Worm (Caenorhabditis elegans) whole organism, young adult: ENCODE data around the gene enu-3.5.

Source experiments
- B0261.1 ChIP-seq: sonication (generic microtip); optimal IDR thresholded peaks from 2 replicates; lab custom pipeline; 2016; ENCODE audit warnings: mild to moderate bottlenecking, missing genetic modification characterization, moderate library complexity, missing compliant biosample characterization
- C06A6.2 ChIP-seq: fragments of 200-800 bp; sonication (Bioruptor generic); conservative IDR thresholded peaks from 2 replicates; pipeline ENCODE4 v1.3.6; 2022; ENCODE audit warnings: missing genetic modification characterization, missing compliant biosample characterization
- F23B12.7 ChIP-seq: sonication (generic microtip); optimal IDR thresholded peaks from 2 replicates; lab custom pipeline; 2017; ENCODE audit warnings: missing genetic modification characterization, mild to moderate bottlenecking, missing compliant biosample characterization, antibody characterized with exemption, moderate library complexity; ENCODE audit not compliant: insufficient read depth
- F57C9.4 ChIP-seq: sonication (generic microtip); optimal IDR thresholded peaks from 2 replicates; lab custom pipeline; 2017; ENCODE audit warnings: mild to moderate bottlenecking, missing genetic modification characterization, missing compliant biosample characterization
- attf-3 ChIP-seq: fragments of 200-800 bp; sonication (Bioruptor generic); conservative IDR thresholded peaks from 2 replicates; pipeline ENCODE4 v1.3.6; 2022; ENCODE audit warnings: missing genetic modification reagents, missing genetic modification characterization, missing compliant biosample characterization
- attf-5 ChIP-seq: fragments of 200-800 bp; sonication (Bioruptor generic); optimal IDR thresholded peaks from 2 replicates; lab custom pipeline; 2018; ENCODE audit warnings: mild to moderate bottlenecking, missing genetic modification characterization, missing compliant biosample characterization
- efl-1 ChIP-seq: fragments of 150-350 bp; optimal IDR thresholded peaks from 2 replicates; lab custom pipeline; 2014; ENCODE audit warnings: missing biosample characterization, missing genetic modification reagents, missing genetic modification characterization
- egl-44 ChIP-seq: fragments of 200-800 bp; sonication (Bioruptor generic); IDR thresholded peaks from 2 replicates; pipeline ENCODE4 v1.3.6; 2022; ENCODE audit warnings: missing genetic modification reagents, missing genetic modification characterization, missing compliant biosample characterization
- hsf-1 ChIP-seq: fragments of 200-800 bp; sonication (Bioruptor generic); IDR thresholded peaks from 2 replicates; pipeline ENCODE4 v1.3.6; 2022; ENCODE audit warnings: missing genetic modification reagents, missing genetic modification characterization, missing compliant biosample characterization
- let-607 ChIP-seq, 2 experiments: fragments of 200-800 bp in 1 of 2; sonication (Bioruptor generic) in 1 of 2; sonication (generic microtip) in 1 of 2; optimal IDR thresholded peaks; 2 replicates each; lab custom pipeline; 2016 to 2018; ENCODE audit warnings: mild to moderate bottlenecking in 2 of 2, missing compliant biosample characterization in 2 of 2, missing genetic modification characterization in 2 of 2, moderate library complexity in 2 of 2, missing genotype in 1 of 2
- lin-26 ChIP-seq: fragments of 200-800 bp; sonication (Bioruptor generic); IDR thresholded peaks from 2 replicates; pipeline ENCODE4 v1.3.6; 2022; ENCODE audit warnings: missing genetic modification reagents, missing genetic modification characterization, missing compliant biosample characterization
- lin-35 ChIP-seq, 3 experiments: fragments of 150-350 bp in 2 of 3; sonication (generic microtip) in 1 of 3; optimal IDR thresholded peaks; 2 replicates each; lab custom pipeline; 2014 to 2018; ENCODE audit warnings: missing biosample characterization in 3 of 3, missing genetic modification characterization in 3 of 3, missing genetic modification reagents in 3 of 3
- lsl-1 ChIP-seq: fragments of 200-800 bp; sonication (Bioruptor generic); optimal IDR thresholded peaks from 2 replicates; lab custom pipeline; 2018; ENCODE audit warnings: mild to moderate bottlenecking, missing genetic modification characterization, moderate library complexity, missing compliant biosample characterization
- madf-6 ChIP-seq: fragments of 200-800 bp; sonication (Bioruptor generic); IDR thresholded peaks from 2 replicates; pipeline ENCODE4 v1.3.6; 2022; ENCODE audit warnings: missing genetic modification reagents, missing genetic modification characterization, missing compliant biosample characterization
- nhr-120 ChIP-seq: fragments of 200-800 bp; sonication (Bioruptor generic); IDR thresholded peaks from 2 replicates; pipeline ENCODE4 v1.3.6; 2022; ENCODE audit warnings: missing genetic modification characterization, missing compliant biosample characterization
- rcor-1 ChIP-seq: fragments of 200-800 bp; sonication (Bioruptor generic); IDR thresholded peaks from 2 replicates; pipeline ENCODE4 v1.3.6; 2022; ENCODE audit warnings: missing genetic modification reagents, missing genetic modification characterization, missing compliant biosample characterization
- repo-1 ChIP-seq: sonication (generic microtip); optimal IDR thresholded peaks from 2 replicates; lab custom pipeline; 2017; ENCODE audit warnings: mild to moderate bottlenecking, missing genetic modification characterization, missing compliant biosample characterization
- sdz-38 ChIP-seq: sonication (generic microtip); optimal IDR thresholded peaks from 2 replicates; lab custom pipeline; 2016; ENCODE audit warnings: missing genotype, missing genetic modification characterization, missing compliant biosample characterization
- ztf-18 ChIP-seq: sonication (generic microtip); optimal IDR thresholded peaks from 2 replicates; lab custom pipeline; 2016; ENCODE audit warnings: missing genotype, mild to moderate bottlenecking, missing genetic modification characterization, missing compliant biosample characterization
- ztf-6 ChIP-seq: fragments of 200-800 bp; sonication (Bioruptor generic); IDR thresholded peaks from 2 replicates; pipeline ENCODE4 v1.3.6; 2022; ENCODE audit warnings: missing genetic modification reagents, missing genetic modification characterization, missing compliant biosample characterization

enu-3.5 gene

DNA sequence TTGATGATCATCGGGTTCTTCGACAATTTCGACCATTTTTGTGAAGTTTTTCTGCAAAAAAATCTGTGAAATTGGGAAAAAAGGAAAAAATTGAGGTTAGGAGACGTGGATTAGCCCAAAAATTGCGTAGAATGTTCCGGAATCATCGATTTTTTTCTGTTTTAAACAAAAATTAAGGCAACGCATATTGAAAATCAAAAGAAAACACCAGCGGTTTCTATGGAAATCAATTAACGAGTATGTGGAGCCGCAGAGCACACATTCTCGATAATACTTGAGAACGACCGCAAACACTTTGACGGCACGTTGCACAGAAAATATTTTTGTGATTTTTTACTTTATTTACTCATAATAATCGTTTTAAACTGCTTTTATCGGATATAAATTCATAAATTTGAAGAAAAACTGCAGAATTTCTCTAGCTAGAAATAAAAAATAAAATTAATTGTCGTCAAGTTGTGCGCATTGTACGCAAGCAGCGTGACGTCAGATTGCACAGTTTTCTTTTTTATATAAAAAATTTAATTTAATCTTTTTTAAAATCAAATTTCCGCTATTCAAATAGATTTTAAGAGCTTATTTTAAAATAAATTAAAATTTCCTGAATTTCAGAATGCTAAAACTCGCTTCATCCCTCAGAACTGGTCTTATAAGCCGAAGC, 48.1 kb downstream of the enu-3.5 start, which contains the start of the genes npp-25 and mrps-10:
Gene npp-25 (minus strand): TSS at position 51 of the 661 bp plus-strand sequence.
Gene mrps-10 (plus strand): TSS at position 611 of the 661 bp plus-strand sequence.
- peak; percentile 43 for TF ChIP-seq ztf-18 (tag; lab: Kevin White, UChicago)
- TF ChIP-seq let-607 (tag; optimal IDR thresholded peaks at IDR 0.05; lab: Kevin White, UChicago): no peak
- no peak for TF ChIP-seq F23B12.7 (tag; lab: Kevin White, UChicago)
- no peak for TF ChIP-seq nhr-120 (GFP tag; lab: Robert Waterston, UW)
- TF ChIP-seq efl-1 (GFP tag; lab: Kevin White, UChicago): no peak
- no peak for TF ChIP-seq repo-1
- peak in 1 of 3 experiments; percentile 2 for TF ChIP-seq lin-35 (GFP tag; optimal IDR thresholded peaks at IDR 0.05; lab: Kevin White, UChicago)
- TF ChIP-seq B0261.1: no peak
- TF ChIP-seq ztf-6: no peak
- TF ChIP-seq attf-5: peak; percentile 13
- no peak for TF ChIP-seq rcor-1 (GFP tag; lab: Robert Waterston, UW)
- TF ChIP-seq egl-44 (GFP tag; lab: Robert Waterston, UW): no peak
- TF ChIP-seq lin-26: no peak
- no peak for TF ChIP-seq madf-6
- no peak for TF ChIP-seq C06A6.2 (GFP tag; lab: Robert Waterston, UW)
- no peak for TF ChIP-seq attf-3
- peak; percentile 8 for TF ChIP-seq lsl-1 (GFP tag; lab: Kevin White, UChicago)
- TF ChIP-seq sdz-38 (tag; lab: Kevin White, UChicago): no peak
- TF ChIP-seq, all 124 proteins: peak for 4

- TF ChIP-seq F57C9.4 (no peak), hsf-1 (GFP tag; lab: Robert Waterston, UW) (no peak)
Observed at ce11 chrIII:12929573-12929972, 51.6 kb downstream of the enu-3.5 start, which contains the start of gene Y37D8A.19. Gene Y37D8A.19 (plus strand): TSS chrIII:12929873.
